Worm (Caenorhabditis elegans) whole organism, early embryonic: Measurements from ENCODE around the gene nspg-11.

Experiments used
- B0310.2 ChIP-seq: sonication (generic microtip); optimal IDR thresholded peaks from 2 replicates; lab custom pipeline; 2016; ENCODE audit warnings: mild to moderate bottlenecking, missing genetic modification characterization, missing compliant biosample characterization
- aly-1 ChIP-seq: sonication (generic microtip); optimal IDR thresholded peaks from 2 replicates; lab custom pipeline; 2016; ENCODE audit warnings: missing genetic modification characterization, missing compliant biosample characterization
- ama-1 ChIP-seq: fragments of 150-350 bp; optimal IDR thresholded peaks from 2 replicates; lab custom pipeline; 2014
- ceh-13 ChIP-seq: fragments of 200-800 bp; sonication (Bioruptor generic); optimal IDR thresholded peaks from 2 replicates; lab custom pipeline; 2018; ENCODE audit warnings: mild to moderate bottlenecking, missing genetic modification characterization, missing compliant biosample characterization
- ceh-36 ChIP-seq: sonication (generic microtip); optimal IDR thresholded peaks from 2 replicates; lab custom pipeline; 2016; ENCODE audit warnings: missing genetic modification characterization, inconsistent platforms, missing compliant biosample characterization
- ets-7 ChIP-seq: sonication (generic microtip); optimal IDR thresholded peaks from 2 replicates; lab custom pipeline; 2016; ENCODE audit warnings: missing genotype, missing genetic modification characterization, missing compliant biosample characterization
- flt-1 ChIP-seq: fragments of 200-800 bp; sonication (Bioruptor generic); IDR thresholded peaks from 2 replicates; pipeline ENCODE4 v1.3.6; 2022; ENCODE audit warnings: missing genetic modification characterization, missing compliant biosample characterization
- hmbx-1 ChIP-seq: sonication (generic microtip); optimal IDR thresholded peaks from 2 replicates; lab custom pipeline; 2016; ENCODE audit warnings: mild to moderate bottlenecking, missing genetic modification characterization, missing compliant biosample characterization
- hmg-4 ChIP-seq: fragments of 200-800 bp; sonication (Bioruptor generic); optimal IDR thresholded peaks from 2 replicates; lab custom pipeline; 2018; ENCODE audit warnings: mild to moderate bottlenecking, missing genetic modification characterization, missing compliant biosample characterization
- pes-1 ChIP-seq: fragments of 200-800 bp; sonication (Bioruptor generic); IDR thresholded peaks from 2 replicates; pipeline ENCODE4 v1.3.6; 2022; ENCODE audit warnings: missing genetic modification reagents, missing genetic modification characterization, missing compliant biosample characterization
- scrt-1 ChIP-seq: fragments of 200-800 bp; sonication (Bioruptor generic); IDR thresholded peaks from 2 replicates; pipeline ENCODE4 v1.3.6; 2022; ENCODE audit warnings: missing genetic modification characterization, missing compliant biosample characterization
- sea-1 ChIP-seq: fragments of 200-800 bp; sonication (Bioruptor generic); conservative IDR thresholded peaks from 2 replicates; pipeline ENCODE4 v1.3.6; 2022; ENCODE audit warnings: missing genetic modification characterization, missing compliant biosample characterization
- tbx-37 ChIP-seq: fragments of 200-800 bp; sonication (Bioruptor generic); conservative IDR thresholded peaks from 2 replicates; pipeline ENCODE4 v1.3.6; 2022; ENCODE audit warnings: missing genetic modification reagents, missing genetic modification characterization, missing compliant biosample characterization
- tra-4 ChIP-seq: sonication (generic microtip); optimal IDR thresholded peaks from 2 replicates; lab custom pipeline; 2017; ENCODE audit warnings: missing genetic modification characterization, missing compliant biosample characterization

DNA sequence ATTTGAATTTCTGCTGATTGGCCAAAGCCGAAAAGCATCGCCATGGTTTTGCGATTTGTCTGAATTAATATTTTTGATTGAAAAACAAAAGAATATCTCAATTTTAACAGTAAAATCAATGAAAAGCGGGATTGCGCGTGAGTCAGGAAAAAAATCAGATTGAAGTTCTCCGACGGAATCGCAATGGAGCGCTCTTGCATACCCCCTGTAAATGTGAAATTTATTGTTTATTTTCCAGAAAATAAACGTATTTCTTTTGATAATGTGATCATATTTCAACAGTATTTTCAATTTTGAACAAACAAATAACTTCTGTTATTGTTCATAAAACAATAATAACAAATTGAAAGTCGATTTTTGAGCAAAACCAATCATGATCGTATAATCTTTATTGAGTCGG is 17.7 kb upstream of the nspg-11 start, which contains the start of gene vps-26:
- no peak for TF ChIP-seq tbx-37 (GFP tag; lab: Robert Waterston, UW)
- TF ChIP-seq ets-7: no peak
- TF ChIP-seq ama-1: no peak
- TF ChIP-seq flt-1 (GFP tag; lab: Robert Waterston, UW): no peak
- TF ChIP-seq ceh-13 (GFP tag; lab: Kevin White, UChicago): no peak
- TF ChIP-seq scrt-1: no peak
- no peak for TF ChIP-seq hmbx-1
- no peak for TF ChIP-seq hmg-4
- TF ChIP-seq ceh-36: no peak
- no peak for TF ChIP-seq tra-4
- no peak for TF ChIP-seq aly-1 (tag; lab: Kevin White, UChicago)
- TF ChIP-seq pes-1 (GFP tag; lab: Robert Waterston, UW): no peak
- TF ChIP-seq sea-1: no peak
- no peak for TF ChIP-seq B0310.2 (tag; lab: Kevin White, UChicago)
